Worm (Caenorhabditis elegans) whole organism, L4/young adult: ENCODE data around the gene ddx-17.
A peak's percentile ranks its signal among the peaks of the same experiment; 100 is the strongest.

ENCODE experiments used
- W03F9.2 ChIP-seq: fragments of 150-350 bp; optimal IDR thresholded peaks from 2 replicates; lab custom pipeline; 2014; ENCODE audit warnings: missing biosample characterization, missing genetic modification characterization
- dao-5 ChIP-seq: sonication (generic microtip); optimal IDR thresholded peaks from 2 replicates; lab custom pipeline; 2016; ENCODE audit warnings: missing genotype, missing genetic modification characterization, moderate library complexity, missing compliant biosample characterization
- him-1 ChIP-seq: sonication (generic microtip); optimal IDR thresholded peaks from 2 replicates; lab custom pipeline; 2016; ENCODE audit warnings: missing genotype, missing genetic modification reagents, missing genetic modification characterization, missing compliant biosample characterization

Gene ddx-17

ce11 chrV:14013638-14014037, 1.8 kb upstream of the ddx-17 start:
- TF ChIP-seq W03F9.2 (tag; lab: Kevin White, UChicago): no peak
- TF ChIP-seq him-1 (tag; lab: Kevin White, UChicago): no peak
- no peak for TF ChIP-seq dao-5

- TF ChIP-seq dao-5 (no peak), him-1 (tag; lab: Kevin White, UChicago) (no peak), W03F9.2 (tag; lab: Kevin White, UChicago) (no peak)
Observed at ce11 chrV:14011427-14011826, 425 bp downstream of the ddx-17 start.

ce11 chrV:14010021-14010420, 1.8 kb downstream of the ddx-17 start:
- no peak for TF ChIP-seq W03F9.2 (tag; lab: Kevin White, UChicago)
- no peak for TF ChIP-seq dao-5
- no peak for TF ChIP-seq him-1 (tag; lab: Kevin White, UChicago)

ce11 chrV:14008353-14008859, 3.4 kb downstream of the ddx-17 start:
- no peak for TF ChIP-seq W03F9.2 (tag; lab: Kevin White, UChicago)
- TF ChIP-seq him-1 (tag; lab: Kevin White, UChicago): no peak
- TF ChIP-seq dao-5: no peak

- TF ChIP-seq him-1 (tag; lab: Kevin White, UChicago): peak; percentile 50
- TF ChIP-seq W03F9.2 (tag; lab: Kevin White, UChicago): no peak
Observed at ce11 chrV:14006819-14007218, 5.0 kb downstream of the ddx-17 start.

- TF ChIP-seq him-1 (tag; lab: Kevin White, UChicago) (no peak), dao-5 (no peak), W03F9.2 (tag; lab: Kevin White, UChicago) (no peak)
Observed at ce11 chrV:14005812-14006211, 6.0 kb downstream of the ddx-17 start, which contains the start of gene ric-7. Gene ric-7, minus strand, starts transcription at chrV:14005912.

ce11 chrV:14004342-14004741, 7.5 kb downstream of the ddx-17 start:
- TF ChIP-seq W03F9.2 (tag; lab: Kevin White, UChicago) (no peak), him-1 (tag; lab: Kevin White, UChicago) (no peak), dao-5 (no peak)

ce11 chrV:14003587-14004156, 8.2 kb downstream of the ddx-17 start:
- no peak for TF ChIP-seq W03F9.2 (tag; lab: Kevin White, UChicago)
- no peak for TF ChIP-seq him-1 (tag; lab: Kevin White, UChicago)
- no peak for TF ChIP-seq dao-5

ce11 chrV:14002402-14002801, 9.4 kb downstream of the ddx-17 start:
- no peak for TF ChIP-seq W03F9.2 (tag; lab: Kevin White, UChicago)

ce11 chrV:14001929-14002328, 9.9 kb downstream of the ddx-17 start:
- TF ChIP-seq W03F9.2 (tag; lab: Kevin White, UChicago) (no peak), dao-5 (no peak), him-1 (tag; lab: Kevin White, UChicago) (no peak)

ce11 chrV:13993478-13993877, 18.4 kb downstream of the ddx-17 start:
- no peak for TF ChIP-seq dao-5

ce11 chrV:13992485-13992884, 19.4 kb downstream of the ddx-17 start, which contains the start of gene droe-4:
Gene droe-4, plus strand, starts transcription at chrV:13992656.
- TF ChIP-seq dao-5: no peak

- TF ChIP-seq W03F9.2 (tag; lab: Kevin White, UChicago): no peak
- TF ChIP-seq dao-5: no peak
- TF ChIP-seq him-1 (tag; lab: Kevin White, UChicago): no peak
Observed at ce11 chrV:13986823-13987222, 25.0 kb downstream of the ddx-17 start.

- no peak for TF ChIP-seq him-1 (tag; lab: Kevin White, UChicago)
Observed at ce11 chrV:13984828-13985227, 27.0 kb downstream of the ddx-17 start, which contains the start of gene end-1. Gene end-1, plus strand, starts transcription at chrV:13985128.

- TF ChIP-seq dao-5 (no peak), him-1 (tag; lab: Kevin White, UChicago) (no peak), W03F9.2 (tag; lab: Kevin White, UChicago) (no peak)
Observed at ce11 chrV:13981677-13982076, 30.2 kb downstream of the ddx-17 start.
